Fruit fly (Drosophila melanogaster) whole organism, embryonic: ENCODE measurements around the gene CG6254.

ENCODE experiments used
- Antp ChIP-seq: fragments of 200-800 bp; sonication (Bioruptor generic); optimal IDR thresholded peaks from 3 replicates; lab custom pipeline; 2016; ENCODE audit warnings: missing biosample characterization, missing genetic modification characterization
- Asciz ChIP-seq: fragments of 200-800 bp; sonication (Bioruptor generic); optimal IDR thresholded peaks from 2 replicates; lab custom pipeline; 2017; ENCODE audit warnings: missing biosample characterization, mild to moderate bottlenecking, missing genetic modification characterization, missing genetic modification reagents
- BEAF-32 ChIP-seq: fragments of 200-800 bp; sonication (Bioruptor generic); optimal IDR thresholded peaks from 3 replicates; lab custom pipeline; 2017; ENCODE audit warnings: missing biosample characterization, missing genetic modification characterization, mild to moderate bottlenecking, moderate library complexity, missing genetic modification reagents
- Bdp1 ChIP-seq: fragments of 200-800 bp; sonication (Bioruptor generic); optimal IDR thresholded peaks from 3 replicates; lab custom pipeline; 2016; ENCODE audit warnings: missing biosample characterization, missing genetic modification characterization
- CG10274 ChIP-seq: fragments of 200-800 bp; sonication (Bioruptor generic); optimal IDR thresholded peaks from 3 replicates; lab custom pipeline; 2017; ENCODE audit warnings: missing biosample characterization, mild to moderate bottlenecking, missing genetic modification characterization
- CG10431 ChIP-seq: fragments of 200-800 bp; sonication (Bioruptor generic); optimal IDR thresholded peaks from 3 replicates; lab custom pipeline; 2018; ENCODE audit warnings: missing biosample characterization, mild to moderate bottlenecking, missing genetic modification characterization
- CG10543 ChIP-seq: fragments of 200-800 bp; sonication (Bioruptor generic); optimal IDR thresholded peaks from 3 replicates; lab custom pipeline; 2017; ENCODE audit warnings: missing biosample characterization, mild to moderate bottlenecking, missing genetic modification characterization, moderate library complexity
- CG12236 ChIP-seq: fragments of 200-800 bp; sonication (Bioruptor generic); optimal IDR thresholded peaks from 2 replicates; lab custom pipeline; 2016; ENCODE audit warnings: missing biosample characterization, missing genetic modification characterization
- CG12391 ChIP-seq: fragments of 200-800 bp; sonication (Bioruptor generic); optimal IDR thresholded peaks from 3 replicates; lab custom pipeline; 2018; ENCODE audit warnings: missing biosample characterization, mild to moderate bottlenecking, missing genetic modification characterization, moderate library complexity
- CG13296 ChIP-seq: fragments of 200-800 bp; sonication (Bioruptor generic); optimal IDR thresholded peaks from 3 replicates; lab custom pipeline; 2018; ENCODE audit warnings: missing biosample characterization, mild to moderate bottlenecking, missing genetic modification characterization
- CG13424 ChIP-seq: fragments of 200-800 bp; sonication (Bioruptor generic); optimal IDR thresholded peaks from 2 replicates; lab custom pipeline; 2019; ENCODE audit warnings: missing biosample characterization, mild to moderate bottlenecking, missing genetic modification characterization, moderate library complexity
- CG14860 ChIP-seq: fragments of 200-800 bp; sonication (Bioruptor generic); IDR thresholded peaks from 3 replicates; pipeline ENCODE4 v1.3.6; 2022; ENCODE audit warnings: missing biosample characterization, missing genetic modification characterization; ENCODE audit not compliant: partially characterized antibody
- CG1602 ChIP-seq: fragments of 200-800 bp; sonication (Bioruptor generic); optimal IDR thresholded peaks from 3 replicates; lab custom pipeline; 2016; ENCODE audit warnings: missing biosample characterization, missing genetic modification characterization
- CG17328 ChIP-seq: fragments of 200-800 bp; sonication (Bioruptor generic); IDR thresholded peaks from 2 replicates; pipeline ENCODE4 v1.3.6; 2022; ENCODE audit warnings: missing biosample characterization, missing genetic modification characterization
- CG18764 ChIP-seq: fragments of 200-800 bp; sonication (Bioruptor generic); optimal IDR thresholded peaks from 3 replicates; lab custom pipeline; 2016; ENCODE audit warnings: missing biosample characterization, missing genetic modification characterization
- CG2202 ChIP-seq: fragments of 200-800 bp; sonication (Bioruptor generic); optimal IDR thresholded peaks from 2 replicates; lab custom pipeline; 2018; ENCODE audit warnings: missing biosample characterization, mild to moderate bottlenecking, missing genetic modification characterization
- CG31388 ChIP-seq: fragments of 200-800 bp; sonication (Bioruptor generic); optimal IDR thresholded peaks from 2 replicates; lab custom pipeline; 2016; ENCODE audit warnings: missing biosample characterization, missing genetic modification characterization
- CG32772 ChIP-seq: fragments of 200-800 bp; sonication (Bioruptor generic); IDR thresholded peaks from 2 replicates; pipeline ENCODE4 v1.3.6; 2022; ENCODE audit warnings: missing biosample characterization, missing genetic modification characterization
- CG4360 ChIP-seq: fragments of 200-800 bp; sonication (Bioruptor generic); IDR thresholded peaks from 2 replicates; pipeline ENCODE4 v1.3.6; 2022; ENCODE audit warnings: missing biosample characterization, missing genetic modification characterization
- CG4707 ChIP-seq: fragments of 200-800 bp; sonication (Bioruptor generic); optimal IDR thresholded peaks from 2 replicates; lab custom pipeline; 2018; ENCODE audit warnings: missing biosample characterization, mild to moderate bottlenecking, missing genetic modification characterization, moderate library complexity
- CG6683 ChIP-seq: fragments of 200-800 bp; sonication (Bioruptor generic); optimal IDR thresholded peaks from 2 replicates; lab custom pipeline; 2017; ENCODE audit warnings: missing biosample characterization, mild to moderate bottlenecking, missing genetic modification characterization, missing genetic modification reagents
- CG7963 ChIP-seq: fragments of 200-800 bp; sonication (Bioruptor generic); IDR thresholded peaks from 3 replicates; pipeline ENCODE4 v1.3.6; 2022; ENCODE audit warnings: missing biosample characterization, missing genetic modification characterization; ENCODE audit not compliant: partially characterized antibody
- CG8478 ChIP-seq: fragments of >200 bp; optimal IDR thresholded peaks from 2 replicates; lab custom pipeline; 2018
- CG8765 ChIP-seq: fragments of 200-800 bp; sonication (Bioruptor generic); IDR thresholded peaks from 2 replicates; pipeline ENCODE4 v1.3.6; 2022; ENCODE audit warnings: missing biosample characterization, missing genetic modification characterization
- CG8944 ChIP-seq: fragments of 200-800 bp; sonication (Bioruptor generic); optimal IDR thresholded peaks from 3 replicates; lab custom pipeline; 2016; ENCODE audit warnings: missing biosample characterization, missing genetic modification characterization
- D ChIP-seq, 2 experiments: fragments of 200-800 bp in 1 of 2; fragments of >200 bp in 1 of 2; sonication (Bioruptor generic) in 1 of 2; optimal IDR thresholded peaks; 2 replicates in 1 of 2; 3 replicates in 1 of 2; lab custom pipeline; 2017; ENCODE audit warnings: mild to moderate bottlenecking in 1 of 2, missing biosample characterization in 1 of 2, missing genetic modification characterization in 1 of 2, missing genetic modification reagents in 1 of 2
- Dad ChIP-seq: fragments of 200-800 bp; sonication (Bioruptor generic); optimal IDR thresholded peaks from 3 replicates; lab custom pipeline; 2016; ENCODE audit warnings: missing biosample characterization, missing genetic modification characterization
- Fer1 ChIP-seq: fragments of 200-800 bp; sonication (Bioruptor generic); optimal IDR thresholded peaks from 2 replicates; lab custom pipeline; 2017; ENCODE audit warnings: missing biosample characterization, mild to moderate bottlenecking, missing genetic modification characterization
- Hand ChIP-seq: fragments of 200-800 bp; sonication (Bioruptor generic); optimal IDR thresholded peaks from 2 replicates; lab custom pipeline; 2017; ENCODE audit warnings: mild to moderate bottlenecking, missing biosample characterization, missing genetic modification reagents, missing genetic modification characterization
- Hey ChIP-seq: fragments of 200-800 bp; sonication (Bioruptor generic); optimal IDR thresholded peaks from 3 replicates; lab custom pipeline; 2018; ENCODE audit warnings: missing biosample characterization, mild to moderate bottlenecking, missing genetic modification characterization
- HmgD ChIP-seq: fragments of 200-800 bp; sonication (Bioruptor generic); optimal IDR thresholded peaks from 3 replicates; lab custom pipeline; 2016; ENCODE audit warnings: missing biosample characterization, missing genetic modification characterization
- Lim3 ChIP-seq: fragments of 200-800 bp; sonication (Bioruptor generic); IDR thresholded peaks from 2 replicates; pipeline ENCODE4 v1.3.6; 2022; ENCODE audit warnings: missing biosample characterization, missing genetic modification characterization
- Poxn ChIP-seq: fragments of 200-800 bp; sonication (Bioruptor generic); IDR thresholded peaks from 2 replicates; pipeline ENCODE4 v1.3.6; 2022; ENCODE audit warnings: missing biosample characterization, missing genetic modification characterization
- cato ChIP-seq: fragments of 200-800 bp; sonication (Bioruptor generic); optimal IDR thresholded peaks from 2 replicates; lab custom pipeline; 2016; ENCODE audit warnings: missing biosample characterization, missing genetic modification characterization, borderline replicate concordance
- crol ChIP-seq: fragments of 200-800 bp; sonication (Bioruptor generic); IDR thresholded peaks from 2 replicates; pipeline ENCODE4 v1.3.6; 2022; ENCODE audit warnings: missing biosample characterization, missing genetic modification characterization
- dmrt99B ChIP-seq: fragments of 200-800 bp; sonication (Bioruptor generic); optimal IDR thresholded peaks from 2 replicates; lab custom pipeline; 2018; ENCODE audit warnings: missing biosample characterization, mild to moderate bottlenecking, missing genetic modification characterization, moderate library complexity
- exex ChIP-seq: fragments of 200-800 bp; sonication (Bioruptor generic); optimal IDR thresholded peaks from 4 replicates; lab custom pipeline; 2018; ENCODE audit warnings: missing biosample characterization, mild to moderate bottlenecking, missing genetic modification characterization, moderate library complexity
- ftz-f1 ChIP-seq: fragments of 200-800 bp; sonication (Bioruptor generic); optimal IDR thresholded peaks from 2 replicates; lab custom pipeline; 2016; ENCODE audit warnings: missing biosample characterization, missing genetic modification characterization
- gem ChIP-seq: fragments of 200-800 bp; sonication (Bioruptor generic); optimal IDR thresholded peaks from 2 replicates; lab custom pipeline; 2019; ENCODE audit warnings: missing biosample characterization, mild to moderate bottlenecking, missing genetic modification characterization, moderate library complexity
- gfzf ChIP-seq: fragments of 200-800 bp; sonication (Bioruptor generic); optimal IDR thresholded peaks from 2 replicates; lab custom pipeline; 2016; ENCODE audit warnings: missing biosample characterization, mild to moderate bottlenecking, missing genetic modification characterization, moderate library complexity
- grau ChIP-seq: fragments of 200-800 bp; optimal IDR thresholded peaks from 3 replicates; lab custom pipeline; 2019; ENCODE audit warnings: missing biosample characterization, mild to moderate bottlenecking, missing genetic modification characterization, moderate library complexity
- ind ChIP-seq: fragments of 200-800 bp; sonication (Bioruptor generic); optimal IDR thresholded peaks from 3 replicates; lab custom pipeline; 2016; ENCODE audit warnings: missing biosample characterization, missing genetic modification characterization
- lmd ChIP-seq: fragments of 200-800 bp; sonication (Bioruptor generic); IDR thresholded peaks from 2 replicates; pipeline ENCODE4 v1.3.6; 2022; ENCODE audit warnings: missing biosample characterization, missing genetic modification characterization
- nerfin-1 ChIP-seq: fragments of 200-800 bp; sonication (Bioruptor generic); optimal IDR thresholded peaks from 3 replicates; lab custom pipeline; 2019; ENCODE audit warnings: missing biosample characterization, mild to moderate bottlenecking, missing genetic modification characterization, moderate library complexity
- odd ChIP-seq: fragments of 200-800 bp; sonication (Bioruptor generic); optimal IDR thresholded peaks from 2 replicates; lab custom pipeline; 2017; ENCODE audit warnings: missing biosample characterization, mild to moderate bottlenecking, missing genetic modification characterization
- p53 ChIP-seq: fragments of 200-800 bp; sonication (Bioruptor generic); optimal IDR thresholded peaks from 2 replicates; lab custom pipeline; 2016; ENCODE audit warnings: missing biosample characterization, missing genetic modification characterization
- pnt ChIP-seq: fragments of 200-800 bp; sonication (Bioruptor generic); optimal IDR thresholded peaks from 3 replicates; lab custom pipeline; 2016; ENCODE audit warnings: missing biosample characterization, missing genetic modification characterization
- scrt ChIP-seq: fragments of 200-800 bp; sonication (Bioruptor generic); optimal IDR thresholded peaks from 2 replicates; lab custom pipeline; 2018; ENCODE audit warnings: missing biosample characterization, mild to moderate bottlenecking, missing genetic modification characterization, moderate library complexity
- sob ChIP-seq: fragments of 200-800 bp; sonication (Bioruptor generic); IDR thresholded peaks from 2 replicates; pipeline ENCODE4 v1.3.6; 2022; ENCODE audit warnings: missing biosample characterization, missing genetic modification characterization
- tio ChIP-seq: fragments of 200-800 bp; sonication (Bioruptor generic); optimal IDR thresholded peaks from 2 replicates; lab custom pipeline; 2017; ENCODE audit warnings: missing biosample characterization, missing genetic modification characterization, inconsistent platforms
- trem ChIP-seq: fragments of 200-800 bp; optimal IDR thresholded peaks from 3 replicates; lab custom pipeline; 2019; ENCODE audit warnings: missing biosample characterization, mild to moderate bottlenecking, missing genetic modification characterization, moderate library complexity

CG6254 gene

DNA sequence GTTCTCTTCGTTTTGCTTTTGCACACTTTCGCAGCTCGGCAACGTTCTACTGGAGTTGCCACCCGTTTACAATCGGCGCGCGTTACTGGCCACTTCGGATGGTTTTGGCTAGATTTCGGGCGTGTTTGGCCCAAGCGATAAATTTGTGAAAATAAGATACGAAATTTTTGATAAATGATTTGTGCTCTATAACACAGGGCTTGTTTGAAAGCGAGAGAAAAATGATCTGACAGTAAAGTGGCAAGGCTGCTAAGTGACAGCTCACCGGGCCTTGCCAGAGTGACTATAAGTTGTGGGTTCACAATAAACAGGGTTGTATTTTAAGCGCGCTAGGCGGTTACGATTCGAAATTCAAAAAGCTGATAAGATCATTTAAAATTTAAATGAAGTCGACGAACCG is 51.2 kb downstream of the CG6254 start, which contains the start of gene Fmr1 (continued):
- peak; percentile 56 for TF ChIP-seq Fer1 (GFP tag; lab: Kevin White, UChicago)
- no peak for TF ChIP-seq Poxn
- peak; percentile 31 for TF ChIP-seq CG18764 (GFP tag; lab: Kevin White, UChicago)
- peak; percentile 26; the same call in 1 of the 2 replicates for TF ChIP-seq CG17328 (GFP tag; lab: Robert Waterston, UW)
- peak; percentile 64 for TF ChIP-seq CG8944 (GFP tag; lab: Kevin White, UChicago)
- no peak for TF ChIP-seq CG14860
- TF ChIP-seq Lim3 (GFP tag; lab: Robert Waterston, UW) = no peak
- 0 out of 2 replicates have a peak, but pooled peaks have one; percentile 12 for TF ChIP-seq sob
- TF ChIP-seq CG31388 (GFP tag; lab: Kevin White, UChicago) = no peak
- TF ChIP-seq CG10431 (GFP tag; lab: Kevin White, UChicago) = no peak
- TF ChIP-seq CG8478 = no peak
- TF ChIP-seq scrt (GFP tag; lab: Kevin White, UChicago) = no peak
- TF ChIP-seq CG1602 (GFP tag; lab: Kevin White, UChicago) = no peak
- no peak for TF ChIP-seq Asciz (GFP tag; lab: Kevin White, UChicago)
- no peak for TF ChIP-seq CG8765 (GFP tag; lab: Robert Waterston, UW)
- peak; percentile 44 for TF ChIP-seq CG10543
- TF ChIP-seq BEAF-32 (GFP tag; lab: Kevin White, UChicago) = peak; percentile 65
- no peak for TF ChIP-seq Hey (tag; lab: Kevin White, UChicago)
- no peak for TF ChIP-seq dmrt99B (tag; lab: Kevin White, UChicago)
- TF ChIP-seq Hand (GFP tag; lab: Kevin White, UChicago) = no peak
- TF ChIP-seq CG12391 = peak; percentile 61
- no peak for TF ChIP-seq CG4707 (GFP tag; lab: Kevin White, UChicago)
- TF ChIP-seq lmd = peak; percentile 51; the same call in 1 of the 2 replicates
- TF ChIP-seq HmgD (GFP tag; lab: Kevin White, UChicago) = peak; percentile 54
- no peak for TF ChIP-seq ftz-f1 (GFP tag; lab: Kevin White, UChicago)
- TF ChIP-seq CG13296 (GFP tag; lab: Kevin White, UChicago) = no peak
- TF ChIP-seq gfzf (GFP tag; lab: Kevin White, UChicago) = peak; percentile 40
- peak; percentile 51 for TF ChIP-seq gem
- TF ChIP-seq CG6683 (GFP tag; lab: Kevin White, UChicago) = no peak
- TF ChIP-seq Antp (GFP tag; lab: Kevin White, UChicago) = peak; percentile 81
- TF ChIP-seq odd (GFP tag; lab: Kevin White, UChicago) = no peak
- no peak for TF ChIP-seq CG7963
- peak; percentile 64 for TF ChIP-seq ind
- TF ChIP-seq cato (GFP tag; lab: Kevin White, UChicago) = no peak
- TF ChIP-seq CG4360 = no peak
- TF ChIP-seq CG10274 (GFP tag; lab: Kevin White, UChicago) = no peak
- peak; percentile 39 for TF ChIP-seq p53 (GFP tag; lab: Kevin White, UChicago)
- peak; percentile 68 for TF ChIP-seq Bdp1 (GFP tag; lab: Kevin White, UChicago)
- no peak for TF ChIP-seq exex
- TF ChIP-seq pnt (GFP tag; lab: Kevin White, UChicago) = peak; percentile 62
- peak; percentile 22 for TF ChIP-seq tio (GFP tag; lab: Kevin White, UChicago)
- TF ChIP-seq CG2202 (tag; lab: Kevin White, UChicago) = no peak
- TF ChIP-seq crol = no peak
- peak; percentile 71 for TF ChIP-seq D (optimal IDR thresholded peaks at IDR 0.05; lab: Kevin White, UChicago)
- no peak for TF ChIP-seq D (GFP tag; optimal IDR thresholded peaks at IDR 0.05; lab: Kevin White, UChicago)
- peak; percentile 29 for TF ChIP-seq CG12236 (GFP tag; lab: Kevin White, UChicago)
- no peak for TF ChIP-seq CG32772 (GFP tag; lab: Robert Waterston, UW)
- TF ChIP-seq trem = peak; percentile 89
- peak; percentile 65 for TF ChIP-seq grau
- TF ChIP-seq nerfin-1 = peak; percentile 24
- TF ChIP-seq CG13424 (tag; lab: Kevin White, UChicago) = peak; percentile 65
- TF ChIP-seq Dad = peak; percentile 73
